Worm (Caenorhabditis elegans) whole organism, young adult: Measurements from ENCODE around the gene alh-6.

Experiments used
- B0019.2 ChIP-seq: fragments of 200-800 bp; sonication (Bioruptor generic); conservative IDR thresholded peaks from 2 replicates; pipeline ENCODE4 v1.3.6; 2022; ENCODE audit warnings: missing genetic modification reagents, missing genetic modification characterization, missing compliant biosample characterization
- B0261.1 ChIP-seq: sonication (generic microtip); optimal IDR thresholded peaks from 2 replicates; lab custom pipeline; 2016; ENCODE audit warnings: mild to moderate bottlenecking, missing genetic modification characterization, moderate library complexity, missing compliant biosample characterization
- B0336.3 ChIP-seq: fragments of 200-800 bp; sonication (Bioruptor generic); IDR thresholded peaks from 2 replicates; pipeline ENCODE4 v1.3.6; 2022; ENCODE audit warnings: missing genetic modification characterization, missing compliant biosample characterization
- F55B11.4 ChIP-seq: sonication (generic microtip); optimal IDR thresholded peaks from 2 replicates; lab custom pipeline; 2016; ENCODE audit warnings: missing compliant biosample characterization, missing genetic modification characterization, borderline replicate concordance; ENCODE audit not compliant: insufficient read depth
- F57C9.4 ChIP-seq: sonication (generic microtip); optimal IDR thresholded peaks from 2 replicates; lab custom pipeline; 2017; ENCODE audit warnings: mild to moderate bottlenecking, missing genetic modification characterization, missing compliant biosample characterization
- efl-1 ChIP-seq: fragments of 150-350 bp; optimal IDR thresholded peaks from 2 replicates; lab custom pipeline; 2014; ENCODE audit warnings: missing biosample characterization, missing genetic modification reagents, missing genetic modification characterization
- ets-4 ChIP-seq: fragments of 200-800 bp; sonication (Bioruptor generic); optimal IDR thresholded peaks from 2 replicates; lab custom pipeline; 2018; ENCODE audit warnings: mild to moderate bottlenecking, missing genetic modification characterization, missing compliant biosample characterization
- hlh-26 ChIP-seq: fragments of 200-800 bp; sonication (Bioruptor generic); conservative IDR thresholded peaks from 2 replicates; pipeline ENCODE4 v1.3.6; 2022; ENCODE audit warnings: missing genetic modification reagents, missing genetic modification characterization, missing compliant biosample characterization
- lag-1 ChIP-seq: fragments of 200-800 bp; sonication (Bioruptor generic); IDR thresholded peaks from 2 replicates; pipeline ENCODE4 v1.3.6; 2022; ENCODE audit warnings: missing genetic modification reagents, missing genetic modification characterization, missing compliant biosample characterization
- mes-4 ChIP-seq: sonication (generic microtip); optimal IDR thresholded peaks from 2 replicates; lab custom pipeline; 2016; ENCODE audit warnings: missing genotype, missing genetic modification characterization, missing compliant biosample characterization
- snpc-4 ChIP-seq, 5 experiments: fragments of 150-350 bp in 1 of 5; sonication (generic microtip) in 4 of 5; optimal IDR thresholded peaks; 2 replicates each; lab custom pipeline; 2014 to 2018; ENCODE audit warnings: missing genetic modification characterization in 5 of 5, missing biosample characterization in 3 of 5, antibody characterized with exemption in 2 of 5, mild to moderate bottlenecking in 2 of 5, missing compliant biosample characterization in 2 of 5, missing genotype in 2 of 5, moderate library complexity in 2 of 5, missing genetic modification reagents in 1 of 5
- unc-130 ChIP-seq: sonication (generic microtip); optimal IDR thresholded peaks from 2 replicates; lab custom pipeline; 2016; ENCODE audit warnings: missing genetic modification reagents, missing genetic modification characterization, missing compliant biosample characterization

DNA sequence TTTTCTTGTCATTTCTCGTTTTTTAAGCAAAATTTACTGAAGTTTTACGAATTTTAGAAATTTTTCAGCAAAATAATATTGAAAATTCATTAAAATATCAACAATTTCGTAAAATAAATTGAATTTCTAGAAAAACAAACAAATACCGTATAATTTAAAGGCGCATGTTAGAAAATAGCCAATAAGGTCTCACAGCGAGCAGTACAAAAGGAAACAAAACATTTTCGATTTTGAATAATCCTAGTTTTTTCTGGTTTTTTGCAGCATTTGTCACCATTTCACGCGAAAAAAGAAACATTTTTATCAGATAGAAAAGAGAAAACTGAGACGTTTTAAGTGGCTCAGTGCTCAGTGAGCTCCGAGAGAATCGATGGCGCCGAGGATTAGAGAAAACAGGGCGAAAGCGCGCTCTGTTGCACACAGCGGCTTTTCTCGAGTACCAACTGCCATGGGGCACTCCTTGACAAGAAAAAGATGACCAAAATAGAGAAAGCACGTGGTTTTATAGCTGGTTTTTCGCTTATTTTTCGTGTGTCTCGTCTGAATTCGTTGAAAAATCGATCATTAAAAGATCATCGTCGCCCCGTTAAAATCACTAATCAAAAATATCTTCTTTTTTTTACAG, at the start of gene alh-6, which contains the start of gene fcho-1:
- TF ChIP-seq unc-130 (GFP tag; lab: Kevin White, UChicago) (no peak), hlh-26 (GFP tag; lab: Robert Waterston, UW) (no peak), lag-1 (GFP tag; lab: Robert Waterston, UW) (no peak), ets-4 (GFP tag; lab: Kevin White, UChicago) (no peak), F57C9.4 (tag; lab: Kevin White, UChicago) (no peak), B0336.3 (GFP tag; lab: Robert Waterston, UW) (no peak), efl-1 (GFP tag; lab: Kevin White, UChicago) (peak; percentile 7), mes-4 (tag; lab: Kevin White, UChicago) (no peak), B0019.2 (GFP tag; lab: Robert Waterston, UW) (no peak), B0261.1 (tag; lab: Kevin White, UChicago) (no peak), snpc-4 (GFP tag; optimal IDR thresholded peaks at IDR 0.05; lab: Kevin White, UChicago) (no peak), snpc-4 (tag; optimal IDR thresholded peaks at IDR 0.05; lab: Kevin White, UChicago) (no peak), F55B11.4 (tag; lab: Kevin White, UChicago) (no peak)
